Fruit fly (Drosophila melanogaster): ENCODE results near the gene CG32024.

The CG32024 gene

DNA sequence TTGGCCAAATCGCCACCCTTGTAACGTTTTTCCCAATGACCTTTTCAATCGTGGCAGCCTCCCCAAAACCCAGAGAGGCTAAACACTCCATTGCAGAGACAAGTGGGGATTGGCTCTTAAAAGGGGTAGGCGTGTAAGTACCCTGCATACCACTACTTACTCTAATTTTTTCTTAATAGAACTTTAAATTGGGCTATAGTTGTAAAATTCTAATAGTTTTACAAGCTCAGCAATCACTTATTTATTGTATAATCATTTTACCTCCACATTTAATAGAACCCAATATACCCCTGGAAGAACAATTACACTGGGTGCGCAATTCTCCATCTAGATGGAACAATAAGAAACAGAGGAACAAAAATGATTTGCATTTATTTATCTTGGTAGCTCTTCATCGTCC is 34.4 kb downstream of the CG32024 start (continued):
- TF ChIP-seq Med (GFP tag) = peak; percentile 92
- peak; percentile 67 for TF ChIP-seq CG31224 (GFP tag; IDR thresholded peaks at IDR 0.05)
- peak; percentile 83 for TF ChIP-seq CG14014 (GFP tag; IDR thresholded peaks at IDR 0.05)
- peak; percentile 63 for TF ChIP-seq ase (GFP tag; IDR thresholded peaks at IDR 0.05)
- peak; percentile 67; the same call in 2 of the 3 replicates for TF ChIP-seq croc (GFP tag; conservative IDR thresholded peaks at IDR 0.05)
- TF ChIP-seq grau (tag; optimal IDR thresholded peaks at IDR 0.05) = peak; percentile 78
- no peak for TF ChIP-seq pfk (GFP tag; optimal IDR thresholded peaks at IDR 0.05)
- peak; percentile 25 for TF ChIP-seq NK7.1 (GFP tag; optimal IDR thresholded peaks at IDR 0.05)
- TF ChIP-seq Bdp1 (GFP tag; optimal IDR thresholded peaks at IDR 0.05) = peak; percentile 25
- peak; percentile 69 for TF ChIP-seq Chrac-16 (GFP tag; optimal IDR thresholded peaks at IDR 0.05)
- peak; percentile 54 for TF ChIP-seq CrebB (tag; optimal IDR thresholded peaks at IDR 0.05)
- TF ChIP-seq Dip3 (GFP tag; optimal IDR thresholded peaks at IDR 0.05) = peak; percentile 34
- no peak for TF ChIP-seq bigmax (GFP tag; optimal IDR thresholded peaks at IDR 0.05)
- no peak for TF ChIP-seq Opbp (GFP tag; IDR thresholded peaks at IDR 0.05; ENCODE audit: partially characterized antibody)
- TF ChIP-seq MBD-R2 (GFP tag; IDR thresholded peaks at IDR 0.05) = peak; percentile 41; the same call in 1 of the 2 replicates
- TF ChIP-seq amos (GFP tag; IDR thresholded peaks at IDR 0.05; ENCODE audit: partially characterized antibody) = no peak
- TF ChIP-seq CG4404 (GFP tag; IDR thresholded peaks at IDR 0.05) = peak; percentile 68
- peak; percentile 33 for TF ChIP-seq Atf3 (GFP tag; optimal IDR thresholded peaks at IDR 0.05)
- TF ChIP-seq Sox102F (GFP tag; optimal IDR thresholded peaks at IDR 0.05) = peak; percentile 78
- TF ChIP-seq sim (GFP tag; IDR thresholded peaks at IDR 0.05) = peak; percentile 68
- TF ChIP-seq CG2875 (GFP tag; optimal IDR thresholded peaks at IDR 0.05) = peak; percentile 42
- peak; percentile 35 for TF ChIP-seq Vsx1 (GFP tag; optimal IDR thresholded peaks at IDR 0.05)
- TF ChIP-seq CG9437 (GFP tag; optimal IDR thresholded peaks at IDR 0.05) = peak; percentile 26
- TF ChIP-seq CG14965 (GFP tag; optimal IDR thresholded peaks at IDR 0.05; ENCODE audit: borderline replicate concordance) = no peak
- TF ChIP-seq Fer2 (tag; optimal IDR thresholded peaks at IDR 0.05) = peak; percentile 61
- TF ChIP-seq esg (GFP tag; conservative IDR thresholded peaks at IDR 0.05) = peak; percentile 72
- peak; percentile 53 for TF ChIP-seq CG5245 (GFP tag; optimal IDR thresholded peaks at IDR 0.05)
- TF ChIP-seq CG8359 (GFP tag; optimal IDR thresholded peaks at IDR 0.05; ENCODE audit: borderline replicate concordance) = peak; percentile 33
- TF ChIP-seq prd (optimal IDR thresholded peaks at IDR 0.05) = no peak
- TF ChIP-seq prd (GFP tag; IDR thresholded peaks at IDR 0.05) = peak; percentile 83
- TF ChIP-seq CG10366 (GFP tag; IDR thresholded peaks at IDR 0.05) = peak; percentile 72
- peak; percentile 46 for TF ChIP-seq zfh2 (GFP tag; optimal IDR thresholded peaks at IDR 0.05)
- peak; percentile 65 for TF ChIP-seq CG8388 (GFP tag; optimal IDR thresholded peaks at IDR 0.05)
- no peak for TF ChIP-seq crp (GFP tag; optimal IDR thresholded peaks at IDR 0.05)
- TF ChIP-seq gsb (GFP tag; IDR thresholded peaks at IDR 0.05) = peak; percentile 65; the same call in 1 of the 2 replicates
- TF ChIP-seq repo (GFP tag; optimal IDR thresholded peaks at IDR 0.05) = peak; percentile 26
- peak; percentile 76 for TF ChIP-seq Hmr (GFP tag; optimal IDR thresholded peaks at IDR 0.05)
- peak; percentile 45; the same call in 1 of the 2 replicates for TF ChIP-seq NFAT (GFP tag; IDR thresholded peaks at IDR 0.05)
- TF ChIP-seq hth (optimal IDR thresholded peaks at IDR 0.05) = no peak
- peak in 1 of 3 experiments; percentile 63 for TF ChIP-seq lola (GFP tag; optimal IDR thresholded peaks at IDR 0.05)
- peak; percentile 49 for TF ChIP-seq gcm (GFP tag; optimal IDR thresholded peaks at IDR 0.05)
- no peak for TF ChIP-seq hb (GFP tag; IDR thresholded peaks at IDR 0.05; ENCODE audit: partially characterized antibody)
- peak; percentile 85 for TF ChIP-seq dmrt99B (tag; optimal IDR thresholded peaks at IDR 0.05)
- TF ChIP-seq BtbVII (GFP tag; optimal IDR thresholded peaks at IDR 0.05) = peak; percentile 62
- peak; percentile 35 for TF ChIP-seq CG1647 (GFP tag; optimal IDR thresholded peaks at IDR 0.05)
- no peak for TF ChIP-seq h (optimal IDR thresholded peaks at IDR 0.05)
- peak; percentile 81 for TF ChIP-seq unpg (GFP tag; optimal IDR thresholded peaks at IDR 0.05)
- peak; percentile 81 for TF ChIP-seq CG17359 (tag; optimal IDR thresholded peaks at IDR 0.05)
- no peak for TF ChIP-seq CG4282 (GFP tag; optimal IDR thresholded peaks at IDR 0.05)
- peak; percentile 77 for TF ChIP-seq CG12659 (GFP tag; optimal IDR thresholded peaks at IDR 0.05)
- TF ChIP-seq NC2α (GFP tag; optimal IDR thresholded peaks at IDR 0.05) = peak; percentile 39

All from whole organism, embryonic.